Fruit fly (Drosophila melanogaster) whole organism, prepupa: ENCODE results near the gene CG42269.

Experiments
- Blimp-1 ChIP-seq: fragments of 200-800 bp; sonication (Bioruptor generic); optimal IDR thresholded peaks from 3 replicates; lab custom pipeline; 2017; ENCODE audit warnings: missing biosample characterization, missing genetic modification characterization, mild to moderate bottlenecking, moderate library complexity, missing genetic modification reagents
- CG1621 ChIP-seq: fragments of 200-800 bp; sonication (Bioruptor generic); optimal IDR thresholded peaks from 3 replicates; lab custom pipeline; 2018; ENCODE audit warnings: missing biosample characterization, mild to moderate bottlenecking, missing genetic modification characterization
- CG16779 ChIP-seq: fragments of 200-800 bp; sonication (Bioruptor generic); optimal IDR thresholded peaks from 3 replicates; lab custom pipeline; 2017; ENCODE audit warnings: missing biosample characterization, mild to moderate bottlenecking, missing genetic modification characterization
- CG8119 ChIP-seq: fragments of 200-800 bp; sonication (Bioruptor generic); IDR thresholded peaks from 3 replicates; pipeline ENCODE4 v1.3.6; 2022; ENCODE audit warnings: missing biosample characterization, missing genetic modification characterization
- Eip78C ChIP-seq: fragments of 200-800 bp; sonication (Bioruptor generic); peaks from one replicate; lab custom pipeline; 2016; ENCODE audit warnings: missing biosample characterization, missing genetic modification characterization
- OdsH ChIP-seq: fragments of 200-800 bp; sonication (Bioruptor generic); optimal IDR thresholded peaks from 3 replicates; lab custom pipeline; 2016; ENCODE audit warnings: missing biosample characterization, missing genetic modification characterization
- eg ChIP-seq: fragments of 200-800 bp; sonication (Bioruptor generic); IDR thresholded peaks from 3 replicates; pipeline ENCODE4 v1.3.6; 2022; ENCODE audit warnings: missing biosample characterization, missing genetic modification characterization
- vri ChIP-seq: fragments of 200-800 bp; sonication (Bioruptor generic); optimal IDR thresholded peaks from 3 replicates; lab custom pipeline; 2016; ENCODE audit warnings: missing biosample characterization, mild to moderate bottlenecking, missing genetic modification characterization

DNA sequence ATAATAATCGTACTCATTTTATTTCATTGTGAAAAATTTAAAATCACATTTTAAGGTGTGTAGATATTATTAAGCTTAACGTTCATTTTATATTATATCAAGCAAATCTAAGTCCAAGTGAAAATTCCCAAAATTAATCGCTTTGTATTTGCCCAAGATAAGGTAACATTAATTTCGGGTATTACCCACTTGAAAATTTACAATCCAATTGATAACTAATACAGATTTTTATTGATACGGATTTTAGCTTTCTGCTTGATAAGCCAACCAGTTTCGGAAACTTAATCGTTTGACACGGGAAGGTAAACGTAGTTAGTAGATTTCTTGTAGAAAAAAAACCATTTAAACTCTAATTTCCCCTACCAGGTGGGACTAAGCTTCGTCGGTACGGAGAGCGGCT is 33.1 kb upstream of the CG42269 start:
- TF ChIP-seq vri (GFP tag; lab: Kevin White, UChicago) = no peak
- TF ChIP-seq eg (GFP tag; lab: Robert Waterston, UW) = no peak
- no peak for TF ChIP-seq CG16779 (tag; lab: Kevin White, UChicago)
- TF ChIP-seq Eip78C = no peak
- no peak for TF ChIP-seq CG1621 (tag; lab: Kevin White, UChicago)
- no peak for TF ChIP-seq CG8119 (GFP tag; lab: Robert Waterston, UW)
- TF ChIP-seq OdsH (GFP tag; lab: Kevin White, UChicago) = no peak
- TF ChIP-seq Blimp-1 (GFP tag; lab: Kevin White, UChicago) = no peak
